Worm (Caenorhabditis elegans) whole organism, L4 larva: ENCODE measurements around the gene fbxb-47.

Experiments used
- F37D6.2 ChIP-seq: sonication (generic microtip); optimal IDR thresholded peaks from 2 replicates; lab custom pipeline; 2016; ENCODE audit warnings: mild to moderate bottlenecking, missing genetic modification characterization, missing compliant biosample characterization
- Y105C5A.15 ChIP-seq: fragments of 200-800 bp; sonication (Bioruptor generic); IDR thresholded peaks from 2 replicates; pipeline ENCODE4 v1.3.6; 2022; ENCODE audit warnings: missing genetic modification characterization, missing compliant biosample characterization
- Y48G9A.11 ChIP-seq: fragments of 200-800 bp; sonication (Bioruptor generic); IDR thresholded peaks from 2 replicates; pipeline ENCODE4 v1.3.6; 2022; ENCODE audit warnings: missing genetic modification reagents, missing genetic modification characterization, missing compliant biosample characterization
- Y5F2A.4 ChIP-seq: fragments of 200-800 bp; sonication (Bioruptor generic); optimal IDR thresholded peaks from 2 replicates; lab custom pipeline; 2018; ENCODE audit warnings: mild to moderate bottlenecking, missing genetic modification characterization, missing compliant biosample characterization
- Y75B8A.6 ChIP-seq: fragments of 200-800 bp; sonication (Bioruptor generic); IDR thresholded peaks from 2 replicates; pipeline ENCODE4 v1.3.6; 2022; ENCODE audit warnings: missing genetic modification reagents, missing genetic modification characterization, missing compliant biosample characterization
- aha-1 ChIP-seq: fragments of 150-350 bp; peaks from one replicate; lab custom pipeline; 2014; ENCODE audit warnings: missing biosample characterization, missing genetic modification characterization
- ama-1 ChIP-seq: fragments of 150-350 bp; optimal IDR thresholded peaks from 2 replicates; lab custom pipeline; 2014; ENCODE audit warnings: inconsistent platforms, mixed read lengths
- arid-1 ChIP-seq: fragments of 200-800 bp; sonication (Bioruptor generic); conservative IDR thresholded peaks from 2 replicates; pipeline ENCODE4 v1.3.6; 2022; ENCODE audit warnings: missing genetic modification reagents, missing genetic modification characterization, missing compliant biosample characterization
- ceh-28 ChIP-seq: fragments of 150-350 bp; optimal IDR thresholded peaks from 2 replicates; lab custom pipeline; 2014; ENCODE audit warnings: missing biosample characterization, missing genetic modification reagents, missing genetic modification characterization
- ces-1 ChIP-seq: fragments of 150-350 bp; sonication (generic microtip); optimal IDR thresholded peaks from 4 replicates; lab custom pipeline; 2014; ENCODE audit warnings: missing biosample characterization, missing genetic modification reagents, missing genetic modification characterization
- daf-12 ChIP-seq: fragments of 150-350 bp; optimal IDR thresholded peaks from 2 replicates; lab custom pipeline; 2014; ENCODE audit warnings: missing biosample characterization, missing genetic modification reagents, missing genetic modification characterization
- dmd-6 ChIP-seq: fragments of 200-800 bp; sonication (Bioruptor generic); IDR thresholded peaks from 2 replicates; pipeline ENCODE4 v1.3.6; 2022; ENCODE audit warnings: missing genetic modification reagents, missing genetic modification characterization, missing compliant biosample characterization
- dmd-8 ChIP-seq: fragments of 200-800 bp; sonication (Bioruptor generic); IDR thresholded peaks from 2 replicates; pipeline ENCODE4 v1.3.6; 2022; ENCODE audit warnings: missing genetic modification characterization, missing compliant biosample characterization
- gei-8 ChIP-seq: fragments of 200-800 bp; sonication (Bioruptor generic); optimal IDR thresholded peaks from 2 replicates; lab custom pipeline; 2018; ENCODE audit warnings: mild to moderate bottlenecking, missing genetic modification characterization, missing compliant biosample characterization
- hlh-11 ChIP-seq: fragments of 200-800 bp; sonication (Bioruptor generic); optimal IDR thresholded peaks from 2 replicates; lab custom pipeline; 2018; ENCODE audit warnings: mild to moderate bottlenecking, missing genetic modification characterization, missing compliant biosample characterization
- hlh-30 ChIP-seq: sonication (generic microtip); optimal IDR thresholded peaks from 2 replicates; lab custom pipeline; 2017; ENCODE audit warnings: antibody characterized with exemption, mild to moderate bottlenecking, missing genetic modification characterization, missing compliant biosample characterization; ENCODE audit not compliant: insufficient read depth
- hmg-1.1 ChIP-seq: fragments of 200-800 bp; sonication (Bioruptor generic); IDR thresholded peaks from 2 replicates; pipeline ENCODE4 v1.3.6; 2022; ENCODE audit warnings: missing genetic modification reagents, missing genetic modification characterization, missing compliant biosample characterization
- lin-15B ChIP-seq: fragments of 150-350 bp; sonication (generic microtip); optimal IDR thresholded peaks from 3 replicates; lab custom pipeline; 2014; ENCODE audit warnings: missing biosample characterization, missing genetic modification characterization
- mxl-3 ChIP-seq: fragments of 200-800 bp; sonication (Bioruptor generic); optimal IDR thresholded peaks from 2 replicates; lab custom pipeline; 2018; ENCODE audit warnings: mild to moderate bottlenecking, missing genetic modification characterization, missing compliant biosample characterization
- nhr-10 ChIP-seq: fragments of 150-350 bp; optimal IDR thresholded peaks from 2 replicates; lab custom pipeline; 2014; ENCODE audit warnings: missing biosample characterization, missing genetic modification characterization
- nhr-237 ChIP-seq: sonication (generic microtip); optimal IDR thresholded peaks from 2 replicates; lab custom pipeline; 2017; ENCODE audit warnings: missing biosample characterization, missing genetic modification characterization
- nhr-25 ChIP-seq: sonication (generic microtip); optimal IDR thresholded peaks from 2 replicates; lab custom pipeline; 2017; ENCODE audit warnings: missing genetic modification characterization, mild to moderate bottlenecking, missing compliant biosample characterization, antibody characterized with exemption, moderate library complexity, borderline replicate concordance; ENCODE audit not compliant: insufficient read depth
- nhr-28 ChIP-seq: fragments of 150-350 bp; optimal IDR thresholded peaks from 2 replicates; lab custom pipeline; 2014; ENCODE audit warnings: missing biosample characterization, missing genetic modification characterization
- rbr-2 ChIP-seq: sonication (generic microtip); optimal IDR thresholded peaks from 2 replicates; lab custom pipeline; 2016; ENCODE audit warnings: missing genotype, missing genetic modification characterization, missing compliant biosample characterization
- set-16 ChIP-seq: fragments of 200-800 bp; sonication (Bioruptor generic); IDR thresholded peaks from 2 replicates; pipeline ENCODE4 v1.3.6; 2022; ENCODE audit warnings: missing genetic modification reagents, missing genetic modification characterization, missing compliant biosample characterization
- skn-1 ChIP-seq: fragments of 150-350 bp; optimal IDR thresholded peaks from 2 replicates; lab custom pipeline; 2014; ENCODE audit warnings: missing biosample characterization, missing genetic modification characterization
- snpc-1.2 ChIP-seq: fragments of 200-800 bp; sonication (Bioruptor generic); IDR thresholded peaks from 2 replicates; pipeline ENCODE4 v1.3.6; 2022; ENCODE audit warnings: missing genetic modification reagents, missing genetic modification characterization, missing compliant biosample characterization
- snpc-4 ChIP-seq: fragments of 150-350 bp; optimal IDR thresholded peaks from 2 replicates; lab custom pipeline; 2014; ENCODE audit warnings: missing biosample characterization, missing genetic modification characterization
- tag-97 ChIP-seq: fragments of 200-800 bp; sonication (Bioruptor generic); IDR thresholded peaks from 2 replicates; pipeline ENCODE4 v1.3.6; 2022; ENCODE audit warnings: missing genetic modification characterization, missing compliant biosample characterization
- zfp-3 ChIP-seq: fragments of 200-800 bp; sonication (Bioruptor generic); conservative IDR thresholded peaks from 2 replicates; pipeline ENCODE4 v1.3.6; 2022; ENCODE audit warnings: missing genetic modification reagents, missing genetic modification characterization, missing compliant biosample characterization

fbxb-47 gene

ce11 chrII:1712938-1713337 is 9.7 kb upstream of the fbxb-47 start, which contains the start of gene btb-7:
Gene btb-7, plus strand, starts transcription at chrII:1713238.
- TF ChIP-seq gei-8 = no peak
- no peak for TF ChIP-seq hmg-1.1 (GFP tag; lab: Robert Waterston, UW)
- TF ChIP-seq hlh-30 (tag; lab: Kevin White, UChicago) = no peak
- no peak for TF ChIP-seq skn-1 (tag; lab: Kevin White, UChicago)
- TF ChIP-seq Y75B8A.6 (GFP tag; lab: Robert Waterston, UW) = no peak
- no peak for TF ChIP-seq nhr-25
- no peak for TF ChIP-seq rbr-2 (tag; lab: Kevin White, UChicago)

ce11 chrII:1709959-1710358 is 6.7 kb upstream of the fbxb-47 start, which contains the start of gene fbxa-184:
Gene fbxa-184, plus strand, starts transcription at chrII:1710259.
- TF ChIP-seq nhr-28 (tag; lab: Kevin White, UChicago) (no peak), aha-1 (tag; lab: Kevin White, UChicago) (peak; percentile 28), Y5F2A.4 (GFP tag; lab: Kevin White, UChicago) (no peak)

- TF ChIP-seq daf-12 (tag; lab: Kevin White, UChicago) = no peak
- no peak for TF ChIP-seq set-16 (GFP tag; lab: Robert Waterston, UW)
- TF ChIP-seq Y48G9A.11 (GFP tag; lab: Robert Waterston, UW) = no peak
- no peak for TF ChIP-seq F37D6.2 (tag; lab: Kevin White, UChicago)
- TF ChIP-seq ces-1 (GFP tag; lab: Kevin White, UChicago) = no peak
- TF ChIP-seq snpc-1.2 (GFP tag; lab: Robert Waterston, UW) = no peak
- TF ChIP-seq aha-1 (tag; lab: Kevin White, UChicago) = peak; percentile 44
Measured at ce11 chrII:1706385-1706784, 3.1 kb upstream of the fbxb-47 start, which contains the start of gene sdz-18. Gene sdz-18, minus strand, starts transcription at chrII:1706485.

- 0 out of 2 replicates have a peak, but pooled peaks have one; percentile 48 for TF ChIP-seq dmd-8 (GFP tag; lab: Robert Waterston, UW)
Measured at ce11 chrII:1700518-1701091, 2.7 kb downstream of the fbxb-47 start.

- no peak for TF ChIP-seq Y105C5A.15 (GFP tag; lab: Robert Waterston, UW)
- TF ChIP-seq, all 104 proteins: peak for 0
Measured at ce11 chrII:1695861-1696260, 7.4 kb downstream of the fbxb-47 start, which contains the start of gene F58E1.13. Gene F58E1.13, minus strand, starts transcription at chrII:1695872.

ce11 chrII:1694530-1694929 is 8.7 kb downstream of the fbxb-47 start, which contains the start of gene fbxc-26:
Gene fbxc-26, minus strand, starts transcription at chrII:1694630.
- TF ChIP-seq dmd-6 (GFP tag; lab: Robert Waterston, UW) = no peak
- TF ChIP-seq lin-15B (tag; lab: Kevin White, UChicago) = no peak
- TF ChIP-seq ceh-28 (tag; lab: Kevin White, UChicago) = no peak
- no peak for TF ChIP-seq nhr-28 (tag; lab: Kevin White, UChicago)
- TF ChIP-seq ama-1 = no peak
- TF ChIP-seq arid-1 (GFP tag; lab: Robert Waterston, UW) = no peak
- TF ChIP-seq zfp-3 (GFP tag; lab: Robert Waterston, UW) = no peak

- no peak for TF ChIP-seq snpc-4 (tag; lab: Kevin White, UChicago)
- TF ChIP-seq nhr-237 = no peak
- TF ChIP-seq aha-1 (tag; lab: Kevin White, UChicago) = no peak
- no peak for TF ChIP-seq nhr-10 (tag; lab: Kevin White, UChicago)
- TF ChIP-seq tag-97 (GFP tag; lab: Robert Waterston, UW) = no peak
- TF ChIP-seq hlh-11 = no peak
- TF ChIP-seq zfp-3 (GFP tag; lab: Robert Waterston, UW) = no peak
- TF ChIP-seq mxl-3 (GFP tag; lab: Kevin White, UChicago) = no peak
Measured at ce11 chrII:1692827-1693226, 10.4 kb downstream of the fbxb-47 start, which contains the start of gene fbxc-21. Gene fbxc-21, minus strand, starts transcription at chrII:1692927.
